Worm (Caenorhabditis elegans) whole organism, young adult: ENCODE measurements around the gene ZK353.9.

Experiments
- B0019.2 ChIP-seq: fragments of 200-800 bp; sonication (Bioruptor generic); conservative IDR thresholded peaks from 2 replicates; pipeline ENCODE4 v1.3.6; 2022; ENCODE audit warnings: missing genetic modification reagents, missing genetic modification characterization, missing compliant biosample characterization
- C06A6.2 ChIP-seq: fragments of 200-800 bp; sonication (Bioruptor generic); conservative IDR thresholded peaks from 2 replicates; pipeline ENCODE4 v1.3.6; 2022; ENCODE audit warnings: missing genetic modification characterization, missing compliant biosample characterization
- C17E4.6 ChIP-seq: fragments of 200-800 bp; sonication (Bioruptor generic); IDR thresholded peaks from 2 replicates; pipeline ENCODE4 v1.3.6; 2022; ENCODE audit warnings: missing genetic modification reagents, missing genetic modification characterization, missing compliant biosample characterization
- F10E7.11 ChIP-seq: sonication (generic microtip); optimal IDR thresholded peaks from 2 replicates; lab custom pipeline; 2017; ENCODE audit warnings: mild to moderate bottlenecking, missing genetic modification characterization, moderate library complexity, missing compliant biosample characterization
- F37B4.10 ChIP-seq: fragments of 200-800 bp; sonication (Bioruptor generic); IDR thresholded peaks from 2 replicates; pipeline ENCODE4 v1.3.6; 2022; ENCODE audit warnings: missing genetic modification characterization, missing compliant biosample characterization
- K12H6.12 ChIP-seq: fragments of 200-800 bp; sonication (Bioruptor generic); optimal IDR thresholded peaks from 2 replicates; lab custom pipeline; 2018; ENCODE audit warnings: mild to moderate bottlenecking, missing genetic modification characterization, missing compliant biosample characterization
- T26A5.8 ChIP-seq: sonication (generic microtip); optimal IDR thresholded peaks from 2 replicates; lab custom pipeline; 2016; ENCODE audit warnings: missing genetic modification characterization, missing compliant biosample characterization
- ZK185.1 ChIP-seq: sonication (generic microtip); optimal IDR thresholded peaks from 2 replicates; lab custom pipeline; 2016; ENCODE audit warnings: mild to moderate bottlenecking, missing genetic modification characterization, missing compliant biosample characterization; ENCODE audit not compliant: poor library complexity, severe bottlenecking
- atf-7 ChIP-seq: sonication (generic microtip); optimal IDR thresholded peaks from 2 replicates; lab custom pipeline; 2017; ENCODE audit warnings: mild to moderate bottlenecking, missing genetic modification characterization, missing compliant biosample characterization
- athp-1 ChIP-seq: sonication (generic microtip); optimal IDR thresholded peaks from 2 replicates; lab custom pipeline; 2017; ENCODE audit warnings: mild to moderate bottlenecking, missing genetic modification characterization, missing compliant biosample characterization
- cebp-1 ChIP-seq, 2 experiments: fragments of 200-800 bp in 1 of 2; sonication (Bioruptor generic) in 1 of 2; sonication (generic microtip) in 1 of 2; IDR thresholded peaks in 1 of 2; optimal IDR thresholded peaks in 1 of 2; 2 replicates each; pipeline versions ENCODE4 v1.3.6 to Lab custom; 2017 to 2022; ENCODE audit warnings: missing compliant biosample characterization in 2 of 2, missing genetic modification characterization in 2 of 2, mild to moderate bottlenecking in 1 of 2, missing genetic modification reagents in 1 of 2, moderate library complexity in 1 of 2
- ceh-100 ChIP-seq: fragments of 200-800 bp; sonication (Bioruptor generic); IDR thresholded peaks from 2 replicates; pipeline ENCODE4 v1.3.6; 2022; ENCODE audit warnings: missing genetic modification reagents, missing genetic modification characterization, missing compliant biosample characterization
- ceh-40 ChIP-seq: fragments of 200-800 bp; sonication (Bioruptor generic); IDR thresholded peaks from 2 replicates; pipeline ENCODE4 v1.3.6; 2022; ENCODE audit warnings: missing genetic modification characterization, missing compliant biosample characterization
- ceh-58 ChIP-seq: fragments of 200-800 bp; sonication (Bioruptor generic); IDR thresholded peaks from 2 replicates; pipeline ENCODE4 v1.3.6; 2022; ENCODE audit warnings: missing genetic modification characterization, missing compliant biosample characterization
- chd-7 ChIP-seq: sonication (generic microtip); optimal IDR thresholded peaks from 2 replicates; lab custom pipeline; 2016; ENCODE audit warnings: mild to moderate bottlenecking, missing genetic modification characterization, moderate library complexity, missing compliant biosample characterization
- dox-1 ChIP-seq: fragments of 200-800 bp; sonication (Bioruptor generic); IDR thresholded peaks from 2 replicates; pipeline ENCODE4 v1.3.6; 2022; ENCODE audit warnings: missing genetic modification reagents, missing genetic modification characterization, missing compliant biosample characterization
- egl-18 ChIP-seq: fragments of 200-800 bp; sonication (Bioruptor generic); IDR thresholded peaks from 2 replicates; pipeline ENCODE4 v1.3.6; 2022; ENCODE audit warnings: missing genetic modification reagents, missing genetic modification characterization, missing compliant biosample characterization
- egl-44 ChIP-seq: fragments of 200-800 bp; sonication (Bioruptor generic); IDR thresholded peaks from 2 replicates; pipeline ENCODE4 v1.3.6; 2022; ENCODE audit warnings: missing genetic modification reagents, missing genetic modification characterization, missing compliant biosample characterization
- egrh-3 ChIP-seq: fragments of 200-800 bp; sonication (Bioruptor generic); IDR thresholded peaks from 2 replicates; pipeline ENCODE4 v1.3.6; 2022; ENCODE audit warnings: missing genetic modification reagents, missing genetic modification characterization, missing compliant biosample characterization
- fkh-3 ChIP-seq: sonication (generic microtip); optimal IDR thresholded peaks from 2 replicates; lab custom pipeline; 2016; ENCODE audit warnings: mild to moderate bottlenecking, missing genetic modification characterization, missing compliant biosample characterization
- hlh-12 ChIP-seq: sonication (generic microtip); optimal IDR thresholded peaks from 2 replicates; lab custom pipeline; 2016; ENCODE audit warnings: missing genetic modification characterization, missing compliant biosample characterization
- lag-1 ChIP-seq: fragments of 200-800 bp; sonication (Bioruptor generic); IDR thresholded peaks from 2 replicates; pipeline ENCODE4 v1.3.6; 2022; ENCODE audit warnings: missing genetic modification reagents, missing genetic modification characterization, missing compliant biosample characterization
- let-607 ChIP-seq, 2 experiments: fragments of 200-800 bp in 1 of 2; sonication (Bioruptor generic) in 1 of 2; sonication (generic microtip) in 1 of 2; optimal IDR thresholded peaks; 2 replicates each; lab custom pipeline; 2016 to 2018; ENCODE audit warnings: mild to moderate bottlenecking in 2 of 2, missing compliant biosample characterization in 2 of 2, missing genetic modification characterization in 2 of 2, moderate library complexity in 2 of 2, missing genotype in 1 of 2
- lin-26 ChIP-seq: fragments of 200-800 bp; sonication (Bioruptor generic); IDR thresholded peaks from 2 replicates; pipeline ENCODE4 v1.3.6; 2022; ENCODE audit warnings: missing genetic modification reagents, missing genetic modification characterization, missing compliant biosample characterization
- lin-35 ChIP-seq, 3 experiments: fragments of 150-350 bp in 2 of 3; sonication (generic microtip) in 1 of 3; optimal IDR thresholded peaks; 2 replicates each; lab custom pipeline; 2014 to 2018; ENCODE audit warnings: missing biosample characterization in 3 of 3, missing genetic modification characterization in 3 of 3, missing genetic modification reagents in 3 of 3
- lin-40 ChIP-seq: sonication (generic microtip); optimal IDR thresholded peaks from 2 replicates; lab custom pipeline; 2016; ENCODE audit warnings: missing genetic modification characterization, mild to moderate bottlenecking, missing compliant biosample characterization, missing genotype, missing genetic modification reagents
- lir-1 ChIP-seq: fragments of 200-800 bp; sonication (Bioruptor generic); conservative IDR thresholded peaks from 2 replicates; pipeline ENCODE4 v1.3.6; 2022; ENCODE audit warnings: missing genetic modification reagents, missing genetic modification characterization, missing compliant biosample characterization
- lsl-1 ChIP-seq: fragments of 200-800 bp; sonication (Bioruptor generic); optimal IDR thresholded peaks from 2 replicates; lab custom pipeline; 2018; ENCODE audit warnings: mild to moderate bottlenecking, missing genetic modification characterization, moderate library complexity, missing compliant biosample characterization
- madf-10 ChIP-seq: sonication (generic microtip); optimal IDR thresholded peaks from 2 replicates; lab custom pipeline; 2016; ENCODE audit warnings: mild to moderate bottlenecking, missing genetic modification characterization, missing compliant biosample characterization
- madf-3 ChIP-seq: fragments of 200-800 bp; sonication (Bioruptor generic); IDR thresholded peaks from 2 replicates; pipeline ENCODE4 v1.3.6; 2022; ENCODE audit warnings: missing genetic modification reagents, missing genetic modification characterization, missing compliant biosample characterization
- madf-6 ChIP-seq: fragments of 200-800 bp; sonication (Bioruptor generic); IDR thresholded peaks from 2 replicates; pipeline ENCODE4 v1.3.6; 2022; ENCODE audit warnings: missing genetic modification reagents, missing genetic modification characterization, missing compliant biosample characterization
- mcd-1 ChIP-seq: fragments of 200-800 bp; sonication (Bioruptor generic); IDR thresholded peaks from 2 replicates; pipeline ENCODE4 v1.3.6; 2022; ENCODE audit warnings: missing genetic modification reagents, missing genetic modification characterization, missing compliant biosample characterization
- nfya-2 ChIP-seq: fragments of 200-800 bp; sonication (Bioruptor generic); IDR thresholded peaks from 2 replicates; pipeline ENCODE4 v1.3.6; 2022; ENCODE audit warnings: missing genetic modification reagents, missing genetic modification characterization, missing compliant biosample characterization
- nhr-120 ChIP-seq: fragments of 200-800 bp; sonication (Bioruptor generic); IDR thresholded peaks from 2 replicates; pipeline ENCODE4 v1.3.6; 2022; ENCODE audit warnings: missing genetic modification characterization, missing compliant biosample characterization
- nhr-179 ChIP-seq: sonication (generic microtip); optimal IDR thresholded peaks from 2 replicates; lab custom pipeline; 2016; ENCODE audit warnings: mild to moderate bottlenecking, missing genetic modification characterization, missing compliant biosample characterization
- nhr-27 ChIP-seq: fragments of 200-800 bp; sonication (Bioruptor generic); optimal IDR thresholded peaks from 2 replicates; lab custom pipeline; 2018; ENCODE audit warnings: mild to moderate bottlenecking, missing genetic modification characterization, moderate library complexity, missing compliant biosample characterization
- nhr-80 ChIP-seq: sonication (generic microtip); optimal IDR thresholded peaks from 2 replicates; lab custom pipeline; 2016; ENCODE audit warnings: missing genetic modification characterization, missing compliant biosample characterization
- nhr-90 ChIP-seq: sonication (generic microtip); optimal IDR thresholded peaks from 2 replicates; lab custom pipeline; 2016; ENCODE audit warnings: missing genotype, mild to moderate bottlenecking, missing genetic modification characterization, missing compliant biosample characterization
- repo-1 ChIP-seq: sonication (generic microtip); optimal IDR thresholded peaks from 2 replicates; lab custom pipeline; 2017; ENCODE audit warnings: mild to moderate bottlenecking, missing genetic modification characterization, missing compliant biosample characterization
- sdz-38 ChIP-seq: sonication (generic microtip); optimal IDR thresholded peaks from 2 replicates; lab custom pipeline; 2016; ENCODE audit warnings: missing genotype, missing genetic modification characterization, missing compliant biosample characterization
- snpc-1.3 ChIP-seq: sonication (generic microtip); optimal IDR thresholded peaks from 2 replicates; lab custom pipeline; 2017; ENCODE audit warnings: missing genetic modification characterization, mild to moderate bottlenecking, missing compliant biosample characterization, antibody characterized with exemption, moderate library complexity, missing genotype, missing genetic modification reagents; ENCODE audit not compliant: insufficient read depth
- somi-1 ChIP-seq: fragments of 200-800 bp; sonication (Bioruptor generic); optimal IDR thresholded peaks from 2 replicates; lab custom pipeline; 2018; ENCODE audit warnings: mild to moderate bottlenecking, missing genetic modification characterization, missing compliant biosample characterization
- tbp1 ChIP-seq: fragments of 200-800 bp; sonication (Bioruptor generic); optimal IDR thresholded peaks from 2 replicates; lab custom pipeline; 2018; ENCODE audit warnings: mild to moderate bottlenecking, missing genetic modification characterization, missing compliant biosample characterization
- ztf-18 ChIP-seq: sonication (generic microtip); optimal IDR thresholded peaks from 2 replicates; lab custom pipeline; 2016; ENCODE audit warnings: missing genotype, mild to moderate bottlenecking, missing genetic modification characterization, missing compliant biosample characterization
- ztf-22 ChIP-seq: fragments of 200-800 bp; sonication (Bioruptor generic); optimal IDR thresholded peaks from 2 replicates; lab custom pipeline; 2018; ENCODE audit warnings: mild to moderate bottlenecking, missing genetic modification characterization, moderate library complexity, missing compliant biosample characterization
- ztf-3 ChIP-seq: fragments of 200-800 bp; sonication (Bioruptor generic); optimal IDR thresholded peaks from 2 replicates; lab custom pipeline; 2018; ENCODE audit warnings: mild to moderate bottlenecking, missing genetic modification characterization, missing compliant biosample characterization

Gene ZK353.9

DNA sequence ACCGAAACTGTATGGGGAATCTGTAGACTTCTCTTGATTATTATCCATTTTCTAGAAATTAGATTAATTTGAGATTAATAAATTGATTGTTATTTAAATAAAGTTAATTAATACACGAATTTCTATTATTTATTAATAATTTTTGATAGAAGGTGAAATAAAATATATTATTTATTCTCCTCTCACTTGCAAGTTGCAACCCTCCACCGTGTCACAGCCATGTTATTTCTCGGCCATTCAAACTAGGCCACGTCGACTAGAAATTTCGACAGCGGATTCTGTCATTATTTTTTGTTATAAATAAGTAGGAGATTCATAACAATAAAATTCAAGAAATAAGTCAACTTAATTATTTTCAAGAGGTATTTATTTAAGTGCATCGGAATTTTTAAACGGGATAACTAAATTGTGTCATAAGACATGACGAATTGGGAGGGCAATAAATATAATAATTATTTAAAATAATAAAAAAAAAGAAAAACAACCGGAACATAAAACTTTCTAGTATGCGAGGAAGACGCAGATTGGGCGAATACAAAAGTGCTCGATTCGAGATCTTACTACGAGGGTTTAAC lies 34.3 kb downstream of the ZK353.9 start, which contains the start of gene ufbp-1 (continued):
- TF ChIP-seq lag-1 (GFP tag; lab: Robert Waterston, UW) (0 out of 2 replicates have a peak, but pooled peaks have one; percentile 8), tbp1 (GFP tag; lab: Kevin White, UChicago) (peak; percentile 70), ZK185.1 (tag; lab: Kevin White, UChicago) (peak; percentile 27), let-607 (tag; optimal IDR thresholded peaks at IDR 0.05; lab: Kevin White, UChicago) (peak; percentile 91 to 94), fkh-3 (tag; lab: Kevin White, UChicago) (peak; percentile 34), madf-10 (tag; lab: Kevin White, UChicago) (peak; percentile 57), ztf-3 (peak; percentile 57), hlh-12 (tag; lab: Kevin White, UChicago) (no peak), madf-3 (peak; percentile 33; the same call in 1 of the 2 replicates), athp-1 (peak; percentile 94), ztf-18 (peak; percentile 63), T26A5.8 (peak; percentile 77), nhr-179 (no peak), nhr-120 (GFP tag; lab: Robert Waterston, UW) (no peak), lin-26 (GFP tag; lab: Robert Waterston, UW) (peak; percentile 70), ceh-40 (GFP tag; lab: Robert Waterston, UW) (0 out of 2 replicates have a peak, but pooled peaks have one; percentile 61), lin-40 (peak; percentile 36), nhr-27 (tag; lab: Kevin White, UChicago) (peak; percentile 18), mcd-1 (GFP tag; lab: Robert Waterston, UW) (peak; percentile 57; the same call in 1 of the 2 replicates), madf-6 (GFP tag; lab: Robert Waterston, UW) (peak; percentile 64), repo-1 (tag; lab: Kevin White, UChicago) (peak; percentile 96), B0019.2 (GFP tag; lab: Robert Waterston, UW) (no peak), lsl-1 (GFP tag; lab: Kevin White, UChicago) (peak; percentile 33), dox-1 (GFP tag; lab: Robert Waterston, UW) (peak; percentile 70), ztf-22 (GFP tag; lab: Kevin White, UChicago) (peak; percentile 59), F10E7.11 (peak; percentile 83), chd-7 (tag; lab: Kevin White, UChicago) (peak; percentile 91), ceh-58 (GFP tag; lab: Robert Waterston, UW) (0 out of 2 replicates have a peak, but pooled peaks have one; percentile 23), nhr-80 (tag; lab: Kevin White, UChicago) (peak; percentile 44), somi-1 (GFP tag; lab: Kevin White, UChicago) (peak; percentile 40), atf-7 (tag; lab: Kevin White, UChicago) (peak; percentile 91), K12H6.12 (tag; lab: Kevin White, UChicago) (peak; percentile 83), egrh-3 (no peak), lir-1 (no peak), cebp-1 (GFP tag; IDR thresholded peaks at IDR 0.05; lab: Robert Waterston, UW) (peak; percentile 53), cebp-1 (tag; optimal IDR thresholded peaks at IDR 0.05; lab: Kevin White, UChicago) (peak; percentile 88), egl-44 (peak; percentile 80), C06A6.2 (GFP tag; lab: Robert Waterston, UW) (0 out of 2 replicates have a peak, but pooled peaks have one; percentile 14), snpc-1.3 (tag; lab: Kevin White, UChicago) (peak; percentile 26), C17E4.6 (peak; percentile 41; the same call in 1 of the 2 replicates), F37B4.10 (no peak), sdz-38 (no peak), egl-18 (GFP tag; lab: Robert Waterston, UW) (0 out of 2 replicates have a peak, but pooled peaks have one; percentile 38), nfya-2 (0 out of 2 replicates have a peak, but pooled peaks have one; percentile 57), lin-35 (GFP tag; optimal IDR thresholded peaks at IDR 0.05; lab: Kevin White, UChicago) (peak in 1 of 3 experiments; percentile 61), nhr-90 (tag; lab: Kevin White, UChicago) (no peak), ceh-100 (GFP tag; lab: Robert Waterston, UW) (peak; percentile 22; the same call in 1 of the 2 replicates)
